Worm (Caenorhabditis elegans): Measurements from ENCODE around the gene ZK632.2.

DNA sequence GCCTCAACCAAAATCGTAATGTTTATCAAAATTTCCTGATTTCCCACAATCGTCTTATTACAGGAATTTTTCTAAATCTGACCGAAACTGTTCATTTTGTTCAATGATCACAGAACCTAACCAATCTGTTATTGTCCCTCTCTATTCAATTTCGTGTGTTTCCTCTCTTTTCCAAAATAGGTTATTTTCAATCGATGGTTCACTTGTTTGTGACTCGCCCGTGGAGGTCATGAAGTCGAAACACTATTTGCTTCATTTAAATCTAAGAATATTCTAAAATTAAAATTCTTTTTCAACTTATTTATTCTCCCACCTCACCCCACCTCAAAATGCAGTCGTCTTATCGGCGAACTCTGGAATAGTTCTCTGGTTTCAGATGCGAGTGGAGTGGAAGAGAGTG is 52.0 kb downstream of the ZK632.2 start:
- TF ChIP-seq unc-39 (tag; optimal IDR thresholded peaks at IDR 0.05) (no peak), lsy-2 (tag; optimal IDR thresholded peaks at IDR 0.05) (no peak)

All from whole organism, L4 larva.